Fruit fly (Drosophila melanogaster) whole organism, embryonic: Measurements from ENCODE around the gene CG10300.

Experiments
- Blimp-1 ChIP-seq: fragments of 200-800 bp; sonication (Bioruptor generic); optimal IDR thresholded peaks from 3 replicates; lab custom pipeline; 2018; ENCODE audit warnings: missing biosample characterization, missing genetic modification characterization, mild to moderate bottlenecking, moderate library complexity, missing genetic modification reagents
- C15 ChIP-seq: fragments of 200-800 bp; sonication (Bioruptor generic); IDR thresholded peaks from 3 replicates; pipeline ENCODE4 v1.3.6; 2022; ENCODE audit warnings: missing biosample characterization, missing genetic modification characterization
- CG10543 ChIP-seq: fragments of 200-800 bp; sonication (Bioruptor generic); optimal IDR thresholded peaks from 3 replicates; lab custom pipeline; 2017; ENCODE audit warnings: missing biosample characterization, mild to moderate bottlenecking, missing genetic modification characterization, moderate library complexity
- CG10654 ChIP-seq: fragments of 200-800 bp; sonication (Bioruptor generic); optimal IDR thresholded peaks from 2 replicates; lab custom pipeline; 2016; ENCODE audit warnings: missing biosample characterization, missing genetic modification characterization
- CG11093 ChIP-seq: fragments of 200-800 bp; sonication (Bioruptor generic); IDR thresholded peaks from 3 replicates; pipeline ENCODE4 v1.3.6; 2022; ENCODE audit warnings: missing biosample characterization, missing genetic modification characterization
- CG12104 ChIP-seq: fragments of 200-800 bp; sonication (Bioruptor generic); optimal IDR thresholded peaks from 3 replicates; lab custom pipeline; 2016; ENCODE audit warnings: missing biosample characterization, missing genetic modification characterization
- CG13424 ChIP-seq: fragments of 200-800 bp; sonication (Bioruptor generic); optimal IDR thresholded peaks from 2 replicates; lab custom pipeline; 2019; ENCODE audit warnings: missing biosample characterization, mild to moderate bottlenecking, missing genetic modification characterization, moderate library complexity
- CG15696 ChIP-seq: fragments of 200-800 bp; sonication (Bioruptor generic); optimal IDR thresholded peaks from 2 replicates; lab custom pipeline; 2019; ENCODE audit warnings: missing biosample characterization, mild to moderate bottlenecking, missing genetic modification characterization, moderate library complexity
- CG1603 ChIP-seq: fragments of 200-800 bp; sonication (Bioruptor generic); optimal IDR thresholded peaks from 2 replicates; lab custom pipeline; 2019; ENCODE audit warnings: missing biosample characterization, mild to moderate bottlenecking, missing genetic modification characterization, moderate library complexity
- CG17829 ChIP-seq: fragments of 200-800 bp; optimal IDR thresholded peaks from 2 replicates; lab custom pipeline; 2019; ENCODE audit warnings: missing biosample characterization, mild to moderate bottlenecking, missing genetic modification characterization, moderate library complexity
- CG17912 ChIP-seq: fragments of 200-800 bp; sonication (Bioruptor generic); optimal IDR thresholded peaks from 2 replicates; lab custom pipeline; 2018; ENCODE audit warnings: missing biosample characterization, mild to moderate bottlenecking, missing genetic modification characterization
- CG1792 ChIP-seq: fragments of 200-800 bp; sonication (Bioruptor generic); optimal IDR thresholded peaks from 2 replicates; lab custom pipeline; 2016; ENCODE audit warnings: missing biosample characterization, missing genetic modification characterization
- CG18262 ChIP-seq: fragments of 200-800 bp; optimal IDR thresholded peaks from 3 replicates; lab custom pipeline; 2019; ENCODE audit warnings: missing biosample characterization, mild to moderate bottlenecking, missing genetic modification characterization, moderate library complexity
- CG18476 ChIP-seq: fragments of 200-800 bp; sonication (Bioruptor generic); optimal IDR thresholded peaks from 2 replicates; lab custom pipeline; 2016; ENCODE audit warnings: missing biosample characterization, mild to moderate bottlenecking, missing genetic modification characterization
- CG2712 ChIP-seq: fragments of 200-800 bp; optimal IDR thresholded peaks from 3 replicates; lab custom pipeline; 2019; ENCODE audit warnings: missing biosample characterization, mild to moderate bottlenecking, missing genetic modification characterization, moderate library complexity
- CG30020 ChIP-seq: fragments of 200-800 bp; optimal IDR thresholded peaks from 2 replicates; lab custom pipeline; 2019; ENCODE audit warnings: missing biosample characterization, mild to moderate bottlenecking, missing genetic modification characterization, moderate library complexity
- CG31224 ChIP-seq: fragments of 200-800 bp; sonication (Bioruptor generic); IDR thresholded peaks from 2 replicates; pipeline ENCODE4 v1.3.6; 2022; ENCODE audit warnings: missing biosample characterization, missing genetic modification characterization
- CG3726 ChIP-seq: fragments of 200-800 bp; sonication (Bioruptor generic); IDR thresholded peaks from 3 replicates; pipeline ENCODE4, ENCODE4 v1.3.6; 2022; ENCODE audit warnings: missing biosample characterization, missing genetic modification characterization
- CG7786 ChIP-seq: fragments of 200-800 bp; sonication (Bioruptor generic); optimal IDR thresholded peaks from 2 replicates; lab custom pipeline; 2016; ENCODE audit warnings: missing biosample characterization, missing genetic modification characterization
- Camta ChIP-seq: fragments of 200-800 bp; sonication (Bioruptor generic); optimal IDR thresholded peaks from 2 replicates; lab custom pipeline; 2016; ENCODE audit warnings: missing biosample characterization, missing genetic modification characterization
- CrebB ChIP-seq: fragments of 200-800 bp; sonication (Bioruptor generic); optimal IDR thresholded peaks from 3 replicates; lab custom pipeline; 2018; ENCODE audit warnings: missing biosample characterization, mild to moderate bottlenecking, missing genetic modification characterization
- D19A ChIP-seq: fragments of 200-800 bp; optimal IDR thresholded peaks from 3 replicates; lab custom pipeline; 2019; ENCODE audit warnings: missing biosample characterization, mild to moderate bottlenecking, missing genetic modification characterization, moderate library complexity
- Fer1 ChIP-seq: fragments of 200-800 bp; sonication (Bioruptor generic); optimal IDR thresholded peaks from 2 replicates; lab custom pipeline; 2017; ENCODE audit warnings: missing biosample characterization, mild to moderate bottlenecking, missing genetic modification characterization
- HLHmδ ChIP-seq: fragments of 200-800 bp; sonication (Bioruptor generic); optimal IDR thresholded peaks from 2 replicates; lab custom pipeline; 2018; ENCODE audit warnings: missing biosample characterization, mild to moderate bottlenecking, missing genetic modification characterization, moderate library complexity
- Nf-YC ChIP-seq: fragments of 200-800 bp; optimal IDR thresholded peaks from 3 replicates; lab custom pipeline; 2019; ENCODE audit warnings: missing biosample characterization, mild to moderate bottlenecking, missing genetic modification characterization, moderate library complexity
- Oli ChIP-seq: fragments of 200-800 bp; sonication (Bioruptor generic); optimal IDR thresholded peaks from 2 replicates; lab custom pipeline; 2018; ENCODE audit warnings: missing biosample characterization, mild to moderate bottlenecking, missing genetic modification characterization, moderate library complexity
- ara ChIP-seq: fragments of 200-800 bp; sonication (Bioruptor generic); IDR thresholded peaks from 2 replicates; pipeline ENCODE4 v1.3.6; 2022; ENCODE audit warnings: missing biosample characterization, missing genetic modification characterization
- corto ChIP-seq: fragments of 200-800 bp; sonication (Bioruptor generic); optimal IDR thresholded peaks from 2 replicates; lab custom pipeline; 2016; ENCODE audit warnings: missing biosample characterization, mild to moderate bottlenecking, missing genetic modification characterization, moderate library complexity
- crc ChIP-seq: fragments of 200-800 bp; sonication (Bioruptor generic); optimal IDR thresholded peaks from 2 replicates; lab custom pipeline; 2016; ENCODE audit warnings: missing biosample characterization, missing genetic modification characterization
- dimm ChIP-seq: fragments of 200-800 bp; sonication (Bioruptor generic); IDR thresholded peaks from 2 replicates; pipeline ENCODE4 v1.3.6; 2022; ENCODE audit warnings: missing biosample characterization, missing genetic modification characterization
- dysf ChIP-seq: fragments of 200-800 bp; sonication (Bioruptor generic); IDR thresholded peaks from 3 replicates; pipeline ENCODE4 v1.3.6; 2022; ENCODE audit warnings: missing biosample characterization, missing genetic modification characterization
- en ChIP-seq: fragments of 200-800 bp; sonication (Bioruptor generic); optimal IDR thresholded peaks from 2 replicates; lab custom pipeline; 2016; ENCODE audit warnings: missing biosample characterization, missing genetic modification characterization
- fu2 ChIP-seq: fragments of 200-800 bp; sonication (Bioruptor generic); optimal IDR thresholded peaks from 2 replicates; lab custom pipeline; 2016; ENCODE audit warnings: missing biosample characterization, missing genetic modification characterization
- grau ChIP-seq: fragments of 200-800 bp; optimal IDR thresholded peaks from 3 replicates; lab custom pipeline; 2019; ENCODE audit warnings: missing biosample characterization, mild to moderate bottlenecking, missing genetic modification characterization, moderate library complexity
- kah ChIP-seq: fragments of 200-800 bp; sonication (Bioruptor generic); optimal IDR thresholded peaks from 2 replicates; lab custom pipeline; 2018; ENCODE audit warnings: missing biosample characterization, mild to moderate bottlenecking, missing genetic modification characterization
- ken ChIP-seq: fragments of 200-800 bp; sonication (Bioruptor generic); IDR thresholded peaks from 3 replicates; pipeline ENCODE4 v1.3.6; 2022; ENCODE audit warnings: missing biosample characterization, missing genetic modification characterization
- lbe ChIP-seq: fragments of 200-800 bp; sonication (Bioruptor generic); optimal IDR thresholded peaks from 2 replicates; lab custom pipeline; 2016; ENCODE audit warnings: missing biosample characterization, mild to moderate bottlenecking, missing genetic modification characterization
- mam ChIP-seq: fragments of 200-800 bp; sonication (Bioruptor generic); optimal IDR thresholded peaks from 3 replicates; lab custom pipeline; 2016; ENCODE audit warnings: missing biosample characterization, missing genetic modification characterization
- nerfin-2 ChIP-seq: fragments of 200-800 bp; sonication (Bioruptor generic); IDR thresholded peaks from 2 replicates; pipeline ENCODE4 v1.3.6; 2022; ENCODE audit warnings: missing biosample characterization, missing genetic modification characterization; ENCODE audit not compliant: partially characterized antibody
- prd ChIP-seq, 3 experiments: fragments of >200 bp in 2 of 3; fragments of 200-800 bp in 1 of 3; sonication (Bioruptor generic) in 1 of 3; optimal IDR thresholded peaks in 2 of 3; IDR thresholded peaks in 1 of 3; 2 replicates in 2 of 3; 3 replicates in 1 of 3; pipeline versions ENCODE4 v1.3.6 to Lab custom; 2017 to 2022; ENCODE audit warnings: missing biosample characterization in 1 of 3, missing genetic modification characterization in 1 of 3
- psq ChIP-seq: fragments of 200-800 bp; sonication (Bioruptor generic); optimal IDR thresholded peaks from 2 replicates; lab custom pipeline; 2017; ENCODE audit warnings: missing biosample characterization, missing genetic modification characterization
- rib ChIP-seq: fragments of 200-800 bp; sonication (Bioruptor generic); IDR thresholded peaks from 2 replicates; pipeline ENCODE4 v1.3.6; 2022; ENCODE audit warnings: missing biosample characterization, missing genetic modification characterization
- row ChIP-seq: fragments of 200-800 bp; sonication (Bioruptor generic); IDR thresholded peaks from 3 replicates; pipeline ENCODE4 v1.3.6; 2022; ENCODE audit warnings: missing biosample characterization, missing genetic modification characterization
- salm ChIP-seq: fragments of 200-800 bp; sonication (Bioruptor generic); optimal IDR thresholded peaks from 2 replicates; lab custom pipeline; 2018; ENCODE audit warnings: missing biosample characterization, mild to moderate bottlenecking, missing genetic modification characterization
- slbo ChIP-seq: fragments of 200-800 bp; sonication (Bioruptor generic); IDR thresholded peaks from 2 replicates; pipeline ENCODE4 v1.3.6; 2022; ENCODE audit warnings: missing biosample characterization, missing genetic modification characterization
- stwl ChIP-seq: fragments of 200-800 bp; sonication (Bioruptor generic); optimal IDR thresholded peaks from 3 replicates; lab custom pipeline; 2018; ENCODE audit warnings: missing biosample characterization, mild to moderate bottlenecking, missing genetic modification characterization, moderate library complexity
- tap ChIP-seq: fragments of 200-800 bp; optimal IDR thresholded peaks from 3 replicates; lab custom pipeline; 2019; ENCODE audit warnings: missing biosample characterization, mild to moderate bottlenecking, missing genetic modification characterization, moderate library complexity
- tll ChIP-seq, 2 experiments: fragments of 200-800 bp in 1 of 2; fragments of >200 bp in 1 of 2; sonication (Bioruptor generic) in 1 of 2; optimal IDR thresholded peaks; 2 replicates each; lab custom pipeline; 2017 to 2019; ENCODE audit warnings: missing biosample characterization in 2 of 2, missing genetic modification characterization in 2 of 2, mild to moderate bottlenecking in 1 of 2, moderate library complexity in 1 of 2
- vfl ChIP-seq: fragments of 200-800 bp; sonication (Bioruptor generic); optimal IDR thresholded peaks from 2 replicates; lab custom pipeline; 2016; ENCODE audit warnings: missing biosample characterization, missing genetic modification characterization
- vnd ChIP-seq: fragments of 200-800 bp; sonication (Bioruptor generic); IDR thresholded peaks from 3 replicates; pipeline ENCODE4 v1.3.6; 2022; ENCODE audit warnings: missing biosample characterization, missing genetic modification characterization; ENCODE audit not compliant: partially characterized antibody
- zfh1 ChIP-seq: fragments of 200-800 bp; sonication (Bioruptor generic); IDR thresholded peaks from 3 replicates; pipeline ENCODE4 v1.3.6; 2022; ENCODE audit warnings: missing biosample characterization, missing genetic modification characterization

CG10300 gene

dm6 chr3R:23667451-23667850, 43.9 kb upstream of the CG10300 start (continued):
- no peak for TF ChIP-seq ara (GFP tag; lab: Robert Waterston, UW)
- TF ChIP-seq CG15696 = no peak
- no peak for TF ChIP-seq CG17912
- TF ChIP-seq corto = no peak
- TF ChIP-seq Fer1 (GFP tag; lab: Kevin White, UChicago) = no peak
- TF ChIP-seq zfh1 (GFP tag; lab: Robert Waterston, UW) = no peak
- no peak for TF ChIP-seq psq (GFP tag; lab: Kevin White, UChicago)
- TF ChIP-seq CG11093 = no peak
- TF ChIP-seq CG1603 (tag; lab: Kevin White, UChicago) = no peak
- no peak for TF ChIP-seq CG2712 (tag; lab: Kevin White, UChicago)
- TF ChIP-seq mam (GFP tag; lab: Kevin White, UChicago) = peak; percentile 1
- no peak for TF ChIP-seq CG17829 (tag; lab: Kevin White, UChicago)
- no peak for TF ChIP-seq vfl (GFP tag; lab: Kevin White, UChicago)
- no peak for TF ChIP-seq kah (GFP tag; lab: Kevin White, UChicago)
- TF ChIP-seq nerfin-2 (GFP tag; lab: Robert Waterston, UW) = no peak
- TF ChIP-seq grau (tag; lab: Kevin White, UChicago) = peak; percentile 68
- no peak for TF ChIP-seq CG3726
- TF ChIP-seq CG7786 (GFP tag; lab: Kevin White, UChicago) = no peak
- no peak for TF ChIP-seq CG1792 (GFP tag; lab: Kevin White, UChicago)
- TF ChIP-seq fu2 (GFP tag; lab: Kevin White, UChicago) = no peak
- no peak for TF ChIP-seq CG12104 (GFP tag; lab: Kevin White, UChicago)
- TF ChIP-seq stwl (tag; lab: Kevin White, UChicago) = no peak
- TF ChIP-seq tll (GFP tag; optimal IDR thresholded peaks at IDR 0.05; lab: Kevin White, UChicago) = no peak
- no peak for TF ChIP-seq CrebB (tag; lab: Kevin White, UChicago)
- no peak for TF ChIP-seq ken (GFP tag; lab: Robert Waterston, UW)
- TF ChIP-seq Camta = no peak
- TF ChIP-seq CG13424 (tag; lab: Kevin White, UChicago) = peak; percentile 14
- TF ChIP-seq prd (optimal IDR thresholded peaks at IDR 0.05; lab: Kevin White, UChicago) = no peak
- TF ChIP-seq prd (GFP tag; IDR thresholded peaks at IDR 0.05; lab: Robert Waterston, UW) = 0 out of 3 replicates have a peak, but pooled peaks have one; percentile 5
- TF ChIP-seq CG18262 (tag; lab: Kevin White, UChicago) = no peak
- TF ChIP-seq crc (GFP tag; lab: Kevin White, UChicago) = no peak
- TF ChIP-seq D19A = no peak
- TF ChIP-seq rib (GFP tag; lab: Robert Waterston, UW) = no peak
- no peak for TF ChIP-seq HLHmδ (GFP tag; lab: Kevin White, UChicago)
- no peak for TF ChIP-seq Blimp-1
- no peak for TF ChIP-seq Nf-YC
- TF ChIP-seq CG18476 = no peak
- TF ChIP-seq salm = no peak
- no peak for TF ChIP-seq Oli (tag; lab: Kevin White, UChicago)
- no peak for TF ChIP-seq C15 (GFP tag; lab: Robert Waterston, UW)
- no peak for TF ChIP-seq dysf
- TF ChIP-seq CG10543 (GFP tag; lab: Kevin White, UChicago) = no peak
- TF ChIP-seq slbo (GFP tag; lab: Robert Waterston, UW) = no peak
- no peak for TF ChIP-seq CG30020 (tag; lab: Kevin White, UChicago)
- TF ChIP-seq row (GFP tag; lab: Robert Waterston, UW) = 0 out of 3 replicates have a peak, but pooled peaks have one; percentile 35
- no peak for TF ChIP-seq en
- no peak for TF ChIP-seq CG10654 (GFP tag; lab: Kevin White, UChicago)
- no peak for TF ChIP-seq vnd (GFP tag; lab: Robert Waterston, UW)
- TF ChIP-seq CG31224 (GFP tag; lab: Robert Waterston, UW) = no peak
- no peak for TF ChIP-seq tap (tag; lab: Kevin White, UChicago)
- TF ChIP-seq lbe = no peak
- no peak for TF ChIP-seq dimm (GFP tag; lab: Robert Waterston, UW)
